Worm (Caenorhabditis elegans) whole organism, young adult: ENCODE measurements around the gene ZK177.2.

ENCODE experiments used
- B0019.2 ChIP-seq: fragments of 200-800 bp; sonication (Bioruptor generic); conservative IDR thresholded peaks from 2 replicates; pipeline ENCODE4 v1.3.6; 2022; ENCODE audit warnings: missing genetic modification reagents, missing genetic modification characterization, missing compliant biosample characterization
- F10E7.11 ChIP-seq: sonication (generic microtip); optimal IDR thresholded peaks from 2 replicates; lab custom pipeline; 2017; ENCODE audit warnings: mild to moderate bottlenecking, missing genetic modification characterization, moderate library complexity, missing compliant biosample characterization
- F23B12.7 ChIP-seq: sonication (generic microtip); optimal IDR thresholded peaks from 2 replicates; lab custom pipeline; 2017; ENCODE audit warnings: missing genetic modification characterization, mild to moderate bottlenecking, missing compliant biosample characterization, antibody characterized with exemption, moderate library complexity; ENCODE audit not compliant: insufficient read depth
- F33H1.4 ChIP-seq: fragments of 200-800 bp; sonication (Bioruptor generic); IDR thresholded peaks from 2 replicates; pipeline ENCODE4 v1.3.6; 2022; ENCODE audit warnings: missing genetic modification reagents, missing genetic modification characterization, missing compliant biosample characterization
- F39B2.1 ChIP-seq: fragments of 200-800 bp; sonication (Bioruptor generic); IDR thresholded peaks from 2 replicates; pipeline ENCODE4 v1.3.6; 2022; ENCODE audit warnings: missing genetic modification reagents, missing genetic modification characterization, missing compliant biosample characterization
- F52B5.7 ChIP-seq: sonication (generic microtip); optimal IDR thresholded peaks from 2 replicates; lab custom pipeline; 2016; ENCODE audit warnings: mild to moderate bottlenecking, missing genetic modification characterization, missing compliant biosample characterization
- F55B11.4 ChIP-seq: sonication (generic microtip); optimal IDR thresholded peaks from 2 replicates; lab custom pipeline; 2016; ENCODE audit warnings: missing compliant biosample characterization, missing genetic modification characterization, borderline replicate concordance; ENCODE audit not compliant: insufficient read depth
- F57A8.1 ChIP-seq: fragments of 200-800 bp; sonication (Bioruptor generic); optimal IDR thresholded peaks from 2 replicates; lab custom pipeline; 2018; ENCODE audit warnings: mild to moderate bottlenecking, missing genetic modification characterization, moderate library complexity, missing compliant biosample characterization
- Y53G8AR.9 ChIP-seq: fragments of 200-800 bp; sonication (Bioruptor generic); conservative IDR thresholded peaks from 2 replicates; pipeline ENCODE4 v1.3.6; 2022; ENCODE audit warnings: missing genetic modification reagents, missing genetic modification characterization, missing compliant biosample characterization
- Y67H2A.10 ChIP-seq: fragments of 200-800 bp; sonication (Bioruptor generic); conservative IDR thresholded peaks from 2 replicates; pipeline ENCODE4 v1.3.6; 2022; ENCODE audit warnings: missing genetic modification reagents, missing genetic modification characterization, missing compliant biosample characterization
- Y79H2A.3 ChIP-seq: fragments of 200-800 bp; sonication (Bioruptor generic); conservative IDR thresholded peaks from 2 replicates; pipeline ENCODE4 v1.3.6; 2022; ENCODE audit warnings: missing genetic modification reagents, missing genetic modification characterization, missing compliant biosample characterization
- ama-1 ChIP-seq, 3 experiments: fragments of 150-350 bp in 1 of 3; sonication (generic microtip) in 2 of 3; optimal IDR thresholded peaks; 2 replicates each; lab custom pipeline; 2014 to 2018; ENCODE audit warnings: missing biosample characterization in 2 of 3, missing genetic modification characterization in 2 of 3, missing genetic modification reagents in 2 of 3
- aptf-3 ChIP-seq: fragments of 200-800 bp; sonication (Bioruptor generic); IDR thresholded peaks from 2 replicates; pipeline ENCODE4 v1.3.6; 2022; ENCODE audit warnings: missing genetic modification characterization, missing compliant biosample characterization
- bed-2 ChIP-seq: fragments of 200-800 bp; sonication (Bioruptor generic); IDR thresholded peaks from 2 replicates; pipeline ENCODE4 v1.3.6; 2022; ENCODE audit warnings: missing genetic modification reagents, missing genetic modification characterization, missing compliant biosample characterization
- ceh-100 ChIP-seq: fragments of 200-800 bp; sonication (Bioruptor generic); IDR thresholded peaks from 2 replicates; pipeline ENCODE4 v1.3.6; 2022; ENCODE audit warnings: missing genetic modification reagents, missing genetic modification characterization, missing compliant biosample characterization
- ceh-40 ChIP-seq: fragments of 200-800 bp; sonication (Bioruptor generic); IDR thresholded peaks from 2 replicates; pipeline ENCODE4 v1.3.6; 2022; ENCODE audit warnings: missing genetic modification characterization, missing compliant biosample characterization
- ceh-58 ChIP-seq: fragments of 200-800 bp; sonication (Bioruptor generic); IDR thresholded peaks from 2 replicates; pipeline ENCODE4 v1.3.6; 2022; ENCODE audit warnings: missing genetic modification characterization, missing compliant biosample characterization
- chd-7 ChIP-seq: sonication (generic microtip); optimal IDR thresholded peaks from 2 replicates; lab custom pipeline; 2016; ENCODE audit warnings: mild to moderate bottlenecking, missing genetic modification characterization, moderate library complexity, missing compliant biosample characterization
- die-1 ChIP-seq: sonication (generic microtip); optimal IDR thresholded peaks from 2 replicates; lab custom pipeline; 2016; ENCODE audit warnings: missing genotype, mild to moderate bottlenecking, missing genetic modification characterization, missing compliant biosample characterization
- dox-1 ChIP-seq: fragments of 200-800 bp; sonication (Bioruptor generic); IDR thresholded peaks from 2 replicates; pipeline ENCODE4 v1.3.6; 2022; ENCODE audit warnings: missing genetic modification reagents, missing genetic modification characterization, missing compliant biosample characterization
- dpl-1 ChIP-seq: fragments of 150-350 bp; optimal IDR thresholded peaks from 2 replicates; lab custom pipeline; 2014; ENCODE audit warnings: missing biosample characterization, missing genetic modification reagents, missing genetic modification characterization
- efl-1 ChIP-seq: fragments of 150-350 bp; optimal IDR thresholded peaks from 2 replicates; lab custom pipeline; 2014; ENCODE audit warnings: missing biosample characterization, missing genetic modification reagents, missing genetic modification characterization
- egl-44 ChIP-seq: fragments of 200-800 bp; sonication (Bioruptor generic); IDR thresholded peaks from 2 replicates; pipeline ENCODE4 v1.3.6; 2022; ENCODE audit warnings: missing genetic modification reagents, missing genetic modification characterization, missing compliant biosample characterization
- fkh-3 ChIP-seq: sonication (generic microtip); optimal IDR thresholded peaks from 2 replicates; lab custom pipeline; 2016; ENCODE audit warnings: mild to moderate bottlenecking, missing genetic modification characterization, missing compliant biosample characterization
- gei-17 ChIP-seq: fragments of 200-800 bp; sonication (Bioruptor generic); optimal IDR thresholded peaks from 2 replicates; lab custom pipeline; 2018; ENCODE audit warnings: mild to moderate bottlenecking, missing genetic modification characterization, missing compliant biosample characterization
- hlh-26 ChIP-seq: fragments of 200-800 bp; sonication (Bioruptor generic); conservative IDR thresholded peaks from 2 replicates; pipeline ENCODE4 v1.3.6; 2022; ENCODE audit warnings: missing genetic modification reagents, missing genetic modification characterization, missing compliant biosample characterization
- hrde-1 ChIP-seq: sonication (generic microtip); optimal IDR thresholded peaks from 2 replicates; lab custom pipeline; 2016; ENCODE audit warnings: missing genetic modification characterization, mild to moderate bottlenecking, missing compliant biosample characterization, moderate library complexity, missing genotype, missing genetic modification reagents, borderline replicate concordance
- hsf-1 ChIP-seq: fragments of 200-800 bp; sonication (Bioruptor generic); IDR thresholded peaks from 2 replicates; pipeline ENCODE4 v1.3.6; 2022; ENCODE audit warnings: missing genetic modification reagents, missing genetic modification characterization, missing compliant biosample characterization
- let-526 ChIP-seq: fragments of 200-800 bp; sonication (Bioruptor generic); IDR thresholded peaks from 2 replicates; pipeline ENCODE4 v1.3.6; 2022; ENCODE audit warnings: missing genetic modification reagents, missing genetic modification characterization, missing compliant biosample characterization
- lin-35 ChIP-seq, 3 experiments: fragments of 150-350 bp in 2 of 3; sonication (generic microtip) in 1 of 3; optimal IDR thresholded peaks; 2 replicates each; lab custom pipeline; 2014 to 2018; ENCODE audit warnings: missing biosample characterization in 3 of 3, missing genetic modification characterization in 3 of 3, missing genetic modification reagents in 3 of 3
- lsl-1 ChIP-seq: fragments of 200-800 bp; sonication (Bioruptor generic); optimal IDR thresholded peaks from 2 replicates; lab custom pipeline; 2018; ENCODE audit warnings: mild to moderate bottlenecking, missing genetic modification characterization, moderate library complexity, missing compliant biosample characterization
- madf-3 ChIP-seq: fragments of 200-800 bp; sonication (Bioruptor generic); IDR thresholded peaks from 2 replicates; pipeline ENCODE4 v1.3.6; 2022; ENCODE audit warnings: missing genetic modification reagents, missing genetic modification characterization, missing compliant biosample characterization
- madf-6 ChIP-seq: fragments of 200-800 bp; sonication (Bioruptor generic); IDR thresholded peaks from 2 replicates; pipeline ENCODE4 v1.3.6; 2022; ENCODE audit warnings: missing genetic modification reagents, missing genetic modification characterization, missing compliant biosample characterization
- nfya-1 ChIP-seq: sonication (generic microtip); optimal IDR thresholded peaks from 2 replicates; lab custom pipeline; 2017; ENCODE audit warnings: antibody characterized with exemption, missing compliant biosample characterization, missing genetic modification characterization, borderline replicate concordance; ENCODE audit not compliant: insufficient read depth
- rcor-1 ChIP-seq: fragments of 200-800 bp; sonication (Bioruptor generic); IDR thresholded peaks from 2 replicates; pipeline ENCODE4 v1.3.6; 2022; ENCODE audit warnings: missing genetic modification reagents, missing genetic modification characterization, missing compliant biosample characterization
- rec-8 ChIP-seq, 2 experiments: sonication (generic microtip); optimal IDR thresholded peaks; 2 replicates each; lab custom pipeline; 2016; ENCODE audit warnings: mild to moderate bottlenecking in 2 of 2, missing genetic modification characterization in 2 of 2, missing genetic modification reagents in 2 of 2, missing genotype in 2 of 2, missing biosample characterization in 1 of 2, missing compliant biosample characterization in 1 of 2, moderate library complexity in 1 of 2
- sea-2 ChIP-seq: fragments of 200-800 bp; sonication (Bioruptor generic); IDR thresholded peaks from 2 replicates; pipeline ENCODE4 v1.3.6; 2022; ENCODE audit warnings: missing genetic modification characterization, missing compliant biosample characterization
- snpc-1.1 ChIP-seq: sonication (generic microtip); optimal IDR thresholded peaks from 2 replicates; lab custom pipeline; 2017; ENCODE audit warnings: missing genetic modification characterization, mild to moderate bottlenecking, missing compliant biosample characterization, antibody characterized with exemption, moderate library complexity, missing genotype, missing genetic modification reagents; ENCODE audit not compliant: insufficient read depth
- snpc-3.4 ChIP-seq: sonication (generic microtip); optimal IDR thresholded peaks from 2 replicates; lab custom pipeline; 2017; ENCODE audit warnings: missing genetic modification characterization, mild to moderate bottlenecking, missing compliant biosample characterization, antibody characterized with exemption, moderate library complexity, missing genotype, missing genetic modification reagents
- snpc-4 ChIP-seq, 5 experiments: fragments of 150-350 bp in 1 of 5; sonication (generic microtip) in 4 of 5; optimal IDR thresholded peaks; 2 replicates each; lab custom pipeline; 2014 to 2018; ENCODE audit warnings: missing genetic modification characterization in 5 of 5, missing biosample characterization in 3 of 5, antibody characterized with exemption in 2 of 5, mild to moderate bottlenecking in 2 of 5, missing compliant biosample characterization in 2 of 5, missing genotype in 2 of 5, moderate library complexity in 2 of 5, missing genetic modification reagents in 1 of 5
- sptf-2 ChIP-seq: fragments of 200-800 bp; sonication (Bioruptor generic); optimal IDR thresholded peaks from 2 replicates; lab custom pipeline; 2018; ENCODE audit warnings: mild to moderate bottlenecking, missing genetic modification characterization, missing compliant biosample characterization
- tbx-9 ChIP-seq: sonication (generic microtip); optimal IDR thresholded peaks from 2 replicates; lab custom pipeline; 2016; ENCODE audit warnings: borderline replicate concordance, missing genetic modification characterization, inconsistent platforms, missing compliant biosample characterization
- tlf-1 ChIP-seq: fragments of 200-800 bp; sonication (Bioruptor generic); optimal IDR thresholded peaks from 2 replicates; lab custom pipeline; 2018; ENCODE audit warnings: mild to moderate bottlenecking, missing genetic modification characterization, missing compliant biosample characterization
- xnd-1 ChIP-seq: sonication (generic microtip); optimal IDR thresholded peaks from 2 replicates; lab custom pipeline; 2016; ENCODE audit warnings: missing genotype, missing genetic modification reagents, missing genetic modification characterization, missing compliant biosample characterization
- ztf-3 ChIP-seq: fragments of 200-800 bp; sonication (Bioruptor generic); optimal IDR thresholded peaks from 2 replicates; lab custom pipeline; 2018; ENCODE audit warnings: mild to moderate bottlenecking, missing genetic modification characterization, missing compliant biosample characterization
- ztf-6 ChIP-seq: fragments of 200-800 bp; sonication (Bioruptor generic); IDR thresholded peaks from 2 replicates; pipeline ENCODE4 v1.3.6; 2022; ENCODE audit warnings: missing genetic modification reagents, missing genetic modification characterization, missing compliant biosample characterization

The ZK177.2 gene

ce11 chrII:5473946-5474423 lies 45.0 kb upstream of the ZK177.2 start, which contains the start of gene mrps-16 (continued):
- no peak for TF ChIP-seq ama-1 (optimal IDR thresholded peaks at IDR 0.05; lab: Kevin White, UChicago)
- TF ChIP-seq ama-1 (GFP tag; optimal IDR thresholded peaks at IDR 0.05; lab: Kevin White, UChicago): no peak
- TF ChIP-seq B0019.2 (GFP tag; lab: Robert Waterston, UW): no peak
- TF ChIP-seq hsf-1: no peak
- TF ChIP-seq hlh-26 (GFP tag; lab: Robert Waterston, UW): no peak
- peak in 2 of 3 experiments; percentile 27 to 91 for TF ChIP-seq lin-35 (GFP tag; optimal IDR thresholded peaks at IDR 0.05; lab: Kevin White, UChicago)
- TF ChIP-seq lsl-1: peak; percentile 40
- TF ChIP-seq F33H1.4: peak; percentile 42
- no peak for TF ChIP-seq ztf-3
- TF ChIP-seq xnd-1 (tag; lab: Kevin White, UChicago): peak; percentile 18
- no peak for TF ChIP-seq dox-1
- TF ChIP-seq tbx-9 (tag; lab: Kevin White, UChicago): no peak
- TF ChIP-seq bed-2: no peak
- no peak for TF ChIP-seq gei-17 (GFP tag; lab: Kevin White, UChicago)
- no peak for TF ChIP-seq F39B2.1
- no peak for TF ChIP-seq F57A8.1 (GFP tag; lab: Kevin White, UChicago)
- TF ChIP-seq ztf-6: no peak
- no peak for TF ChIP-seq die-1
- no peak for TF ChIP-seq fkh-3 (tag; lab: Kevin White, UChicago)
- no peak for TF ChIP-seq ceh-100 (GFP tag; lab: Robert Waterston, UW)
- TF ChIP-seq F52B5.7: no peak
- TF ChIP-seq tlf-1 (GFP tag; lab: Kevin White, UChicago): no peak
- peak; percentile 83 for TF ChIP-seq madf-6 (GFP tag; lab: Robert Waterston, UW)
- TF ChIP-seq ceh-40 (GFP tag; lab: Robert Waterston, UW): no peak
- TF ChIP-seq hrde-1: no peak
- TF ChIP-seq snpc-1.1 (tag; lab: Kevin White, UChicago): peak; percentile 17
- TF ChIP-seq Y53G8AR.9 (GFP tag; lab: Robert Waterston, UW): no peak
- no peak for TF ChIP-seq sea-2 (GFP tag; lab: Robert Waterston, UW)
- TF ChIP-seq F23B12.7 (tag; lab: Kevin White, UChicago): no peak
- no peak for TF ChIP-seq egl-44 (GFP tag; lab: Robert Waterston, UW)
- TF ChIP-seq chd-7 (tag; lab: Kevin White, UChicago): no peak
- TF ChIP-seq efl-1 (GFP tag; lab: Kevin White, UChicago): peak; percentile 85
- peak; percentile 17 for TF ChIP-seq snpc-4 (GFP tag; optimal IDR thresholded peaks at IDR 0.05; lab: Kevin White, UChicago)
- peak in 2 of 4 experiments; percentile 23 to 50 for TF ChIP-seq snpc-4 (tag; optimal IDR thresholded peaks at IDR 0.05; lab: Kevin White, UChicago)
- TF ChIP-seq sptf-2 (GFP tag; lab: Kevin White, UChicago): no peak
- no peak for TF ChIP-seq snpc-3.4 (tag; lab: Kevin White, UChicago)
- no peak for TF ChIP-seq Y79H2A.3
- no peak for TF ChIP-seq F55B11.4 (tag; lab: Kevin White, UChicago)
- TF ChIP-seq F10E7.11: no peak
- TF ChIP-seq nfya-1 (tag; lab: Kevin White, UChicago): no peak
- TF ChIP-seq dpl-1 (GFP tag; lab: Kevin White, UChicago): peak; percentile 71
- no peak for TF ChIP-seq rec-8 (tag; optimal IDR thresholded peaks at IDR 0.05; lab: Kevin White, UChicago)
- TF ChIP-seq madf-3 (GFP tag; lab: Robert Waterston, UW): 0 out of 2 replicates have a peak, but pooled peaks have one; percentile 50
- no peak for TF ChIP-seq aptf-3
- TF ChIP-seq ceh-58: no peak
- no peak for TF ChIP-seq Y67H2A.10
- no peak for TF ChIP-seq rcor-1
- no peak for TF ChIP-seq let-526
